Worm (Caenorhabditis elegans) whole organism, young adult: ENCODE results near the gene srh-145.

Source experiments
- F10E7.11 ChIP-seq: sonication (generic microtip); optimal IDR thresholded peaks from 2 replicates; lab custom pipeline; 2017; ENCODE audit warnings: mild to moderate bottlenecking, missing genetic modification characterization, moderate library complexity, missing compliant biosample characterization
- Y56A3A.18 ChIP-seq: fragments of 200-800 bp; sonication (Bioruptor generic); IDR thresholded peaks from 2 replicates; pipeline ENCODE4 v1.3.6; 2022; ENCODE audit warnings: missing genetic modification reagents, missing genetic modification characterization, missing compliant biosample characterization
- attf-5 ChIP-seq: fragments of 200-800 bp; sonication (Bioruptor generic); optimal IDR thresholded peaks from 2 replicates; lab custom pipeline; 2018; ENCODE audit warnings: mild to moderate bottlenecking, missing genetic modification characterization, missing compliant biosample characterization
- let-526 ChIP-seq: fragments of 200-800 bp; sonication (Bioruptor generic); IDR thresholded peaks from 2 replicates; pipeline ENCODE4 v1.3.6; 2022; ENCODE audit warnings: missing genetic modification reagents, missing genetic modification characterization, missing compliant biosample characterization
- lin-35 ChIP-seq, 3 experiments: fragments of 150-350 bp in 2 of 3; sonication (generic microtip) in 1 of 3; optimal IDR thresholded peaks; 2 replicates each; lab custom pipeline; 2014 to 2018; ENCODE audit warnings: missing biosample characterization in 3 of 3, missing genetic modification characterization in 3 of 3, missing genetic modification reagents in 3 of 3
- nfya-2 ChIP-seq: fragments of 200-800 bp; sonication (Bioruptor generic); IDR thresholded peaks from 2 replicates; pipeline ENCODE4 v1.3.6; 2022; ENCODE audit warnings: missing genetic modification reagents, missing genetic modification characterization, missing compliant biosample characterization
- sea-2 ChIP-seq: fragments of 200-800 bp; sonication (Bioruptor generic); IDR thresholded peaks from 2 replicates; pipeline ENCODE4 v1.3.6; 2022; ENCODE audit warnings: missing genetic modification characterization, missing compliant biosample characterization
- unc-62 ChIP-seq: fragments of 150-350 bp; optimal IDR thresholded peaks from 2 replicates; lab custom pipeline; 2014; ENCODE audit warnings: missing biosample characterization, missing genetic modification reagents, missing genetic modification characterization
- xnd-1 ChIP-seq: sonication (generic microtip); optimal IDR thresholded peaks from 2 replicates; lab custom pipeline; 2016; ENCODE audit warnings: missing genotype, missing genetic modification reagents, missing genetic modification characterization, missing compliant biosample characterization
- ztf-26 ChIP-seq: sonication (generic microtip); optimal IDR thresholded peaks from 2 replicates; lab custom pipeline; 2017; ENCODE audit warnings: missing genetic modification characterization, missing compliant biosample characterization

- TF ChIP-seq unc-62 (no peak), xnd-1 (tag; lab: Kevin White, UChicago) (no peak), sea-2 (GFP tag; lab: Robert Waterston, UW) (no peak), lin-35 (GFP tag; optimal IDR thresholded peaks at IDR 0.05; lab: Kevin White, UChicago) (no peak), Y56A3A.18 (GFP tag; lab: Robert Waterston, UW) (no peak), F10E7.11 (tag; lab: Kevin White, UChicago) (no peak), attf-5 (GFP tag; lab: Kevin White, UChicago) (no peak), ztf-26 (tag; lab: Kevin White, UChicago) (no peak), let-526 (GFP tag; lab: Robert Waterston, UW) (no peak), nfya-2 (GFP tag; lab: Robert Waterston, UW) (no peak)
These were observed 33.1 kb downstream of the srh-145 start, which contains the start of gene srh-141 for ce11 chrV:16443626-16444025.
